Fruit fly (Drosophila melanogaster) whole organism, embryonic: ENCODE measurements around the gene CG7120.

Source experiments
- CG10274 ChIP-seq: fragments of 200-800 bp; sonication (Bioruptor generic); optimal IDR thresholded peaks from 3 replicates; lab custom pipeline; 2017; ENCODE audit warnings: missing biosample characterization, mild to moderate bottlenecking, missing genetic modification characterization
- CG10543 ChIP-seq: fragments of 200-800 bp; sonication (Bioruptor generic); optimal IDR thresholded peaks from 3 replicates; lab custom pipeline; 2017; ENCODE audit warnings: missing biosample characterization, mild to moderate bottlenecking, missing genetic modification characterization, moderate library complexity
- CG12219 ChIP-seq: fragments of 200-800 bp; sonication (Bioruptor generic); optimal IDR thresholded peaks from 3 replicates; lab custom pipeline; 2018; ENCODE audit warnings: missing biosample characterization, mild to moderate bottlenecking, missing genetic modification characterization
- CG12299 ChIP-seq: fragments of 200-800 bp; sonication (Bioruptor generic); optimal IDR thresholded peaks from 2 replicates; lab custom pipeline; 2018; ENCODE audit warnings: missing biosample characterization, mild to moderate bottlenecking, missing genetic modification characterization
- CG15601 ChIP-seq: fragments of 200-800 bp; sonication (Bioruptor generic); optimal IDR thresholded peaks from 3 replicates; lab custom pipeline; 2019; ENCODE audit warnings: missing biosample characterization, mild to moderate bottlenecking, missing genetic modification characterization, moderate library complexity
- CG17359 ChIP-seq: fragments of 200-800 bp; sonication (Bioruptor generic); optimal IDR thresholded peaks from 3 replicates; lab custom pipeline; 2018; ENCODE audit warnings: missing biosample characterization, mild to moderate bottlenecking, missing genetic modification characterization, moderate library complexity
- CG17612 ChIP-seq: fragments of 200-800 bp; sonication (Bioruptor generic); IDR thresholded peaks from 2 replicates; pipeline ENCODE4 v1.3.6; 2022; ENCODE audit warnings: missing biosample characterization, missing genetic modification characterization
- CG17802 ChIP-seq: fragments of 200-800 bp; sonication (Bioruptor generic); optimal IDR thresholded peaks from 2 replicates; lab custom pipeline; 2018; ENCODE audit warnings: missing biosample characterization, mild to moderate bottlenecking, missing genetic modification characterization, moderate library complexity
- CG1792 ChIP-seq: fragments of 200-800 bp; sonication (Bioruptor generic); optimal IDR thresholded peaks from 2 replicates; lab custom pipeline; 2016; ENCODE audit warnings: missing biosample characterization, missing genetic modification characterization
- CG18011 ChIP-seq: fragments of 200-800 bp; sonication (Bioruptor generic); optimal IDR thresholded peaks from 2 replicates; lab custom pipeline; 2017; ENCODE audit warnings: missing biosample characterization, missing genetic modification characterization, mild to moderate bottlenecking, moderate library complexity, missing genotype
- CG30431 ChIP-seq: fragments of 200-800 bp; sonication (Bioruptor generic); optimal IDR thresholded peaks from 2 replicates; lab custom pipeline; 2017; ENCODE audit warnings: missing biosample characterization, missing genetic modification characterization
- CG32532 ChIP-seq: fragments of 200-800 bp; sonication (Bioruptor generic); IDR thresholded peaks from 2 replicates; pipeline ENCODE4 v1.3.6; 2022; ENCODE audit warnings: missing biosample characterization, missing genetic modification characterization
- CG42726 ChIP-seq: fragments of 200-800 bp; sonication (Bioruptor generic); IDR thresholded peaks from 2 replicates; pipeline ENCODE4 v1.3.6; 2022; ENCODE audit warnings: missing biosample characterization, missing genetic modification characterization; ENCODE audit not compliant: partially characterized antibody
- CG6175 ChIP-seq: fragments of 200-800 bp; sonication (Bioruptor generic); IDR thresholded peaks from 3 replicates; pipeline ENCODE4 v1.3.6; 2022; ENCODE audit warnings: missing biosample characterization, missing genetic modification characterization
- CG6683 ChIP-seq: fragments of 200-800 bp; sonication (Bioruptor generic); optimal IDR thresholded peaks from 2 replicates; lab custom pipeline; 2017; ENCODE audit warnings: missing biosample characterization, mild to moderate bottlenecking, missing genetic modification characterization, missing genetic modification reagents
- CG7357 ChIP-seq: fragments of 200-800 bp; sonication (Bioruptor generic); IDR thresholded peaks from 3 replicates; pipeline ENCODE4 v1.3.6; 2022; ENCODE audit warnings: missing biosample characterization, missing genetic modification characterization
- CG8359 ChIP-seq: fragments of 200-800 bp; sonication (Bioruptor generic); optimal IDR thresholded peaks from 2 replicates; lab custom pipeline; 2017; ENCODE audit warnings: missing biosample characterization, mild to moderate bottlenecking, missing genetic modification characterization, borderline replicate concordance
- CG8765 ChIP-seq: fragments of 200-800 bp; sonication (Bioruptor generic); IDR thresholded peaks from 2 replicates; pipeline ENCODE4 v1.3.6; 2022; ENCODE audit warnings: missing biosample characterization, missing genetic modification characterization
- CG8944 ChIP-seq: fragments of 200-800 bp; sonication (Bioruptor generic); optimal IDR thresholded peaks from 3 replicates; lab custom pipeline; 2016; ENCODE audit warnings: missing biosample characterization, missing genetic modification characterization
- D19B ChIP-seq: fragments of 200-800 bp; sonication (Bioruptor generic); optimal IDR thresholded peaks from 2 replicates; lab custom pipeline; 2017; ENCODE audit warnings: missing biosample characterization, mild to moderate bottlenecking, missing genetic modification characterization
- Dp ChIP-seq: fragments of 200-800 bp; sonication (Bioruptor generic); optimal IDR thresholded peaks from 2 replicates; lab custom pipeline; 2018; ENCODE audit warnings: missing biosample characterization, mild to moderate bottlenecking, missing genetic modification characterization, moderate library complexity
- E2f2 ChIP-seq: fragments of 200-800 bp; sonication (Bioruptor generic); IDR thresholded peaks from 2 replicates; pipeline ENCODE4 v1.3.6; 2022; ENCODE audit warnings: missing biosample characterization, missing genetic modification characterization
- HHEX ChIP-seq: fragments of 200-800 bp; sonication (Bioruptor generic); optimal IDR thresholded peaks from 3 replicates; lab custom pipeline; 2017; ENCODE audit warnings: missing biosample characterization, mild to moderate bottlenecking, missing genetic modification characterization, missing genetic modification reagents
- HmgZ ChIP-seq: fragments of 200-800 bp; sonication (Bioruptor generic); optimal IDR thresholded peaks from 2 replicates; lab custom pipeline; 2018; ENCODE audit warnings: missing biosample characterization, mild to moderate bottlenecking, missing genetic modification characterization
- Rfx ChIP-seq: fragments of 200-800 bp; sonication (Bioruptor generic); IDR thresholded peaks from 2 replicates; pipeline ENCODE4 v1.3.6; 2022; ENCODE audit warnings: missing biosample characterization, missing genetic modification characterization
- Side ChIP-seq: fragments of 200-800 bp; sonication (Bioruptor generic); optimal IDR thresholded peaks from 2 replicates; lab custom pipeline; 2016; ENCODE audit warnings: missing biosample characterization, missing genetic modification characterization
- Sox100B ChIP-seq: fragments of 200-800 bp; sonication (Bioruptor generic); optimal IDR thresholded peaks from 3 replicates; lab custom pipeline; 2018; ENCODE audit warnings: missing biosample characterization, mild to moderate bottlenecking, missing genetic modification characterization
- Sox102F ChIP-seq: fragments of 200-800 bp; sonication (Bioruptor generic); optimal IDR thresholded peaks from 2 replicates; lab custom pipeline; 2018; ENCODE audit warnings: missing biosample characterization, mild to moderate bottlenecking, missing genetic modification characterization, moderate library complexity
- YL-1 ChIP-seq: fragments of 200-800 bp; sonication (Bioruptor generic); optimal IDR thresholded peaks from 3 replicates; lab custom pipeline; 2017; ENCODE audit warnings: missing biosample characterization, mild to moderate bottlenecking, missing genetic modification characterization
- bbx ChIP-seq: fragments of 200-800 bp; sonication (Bioruptor generic); IDR thresholded peaks from 2 replicates; pipeline ENCODE4 v1.3.6; 2022; ENCODE audit warnings: missing biosample characterization, missing genetic modification characterization; ENCODE audit not compliant: partially characterized antibody
- bigmax ChIP-seq: fragments of 200-800 bp; sonication (Bioruptor generic); optimal IDR thresholded peaks from 2 replicates; lab custom pipeline; 2018; ENCODE audit warnings: missing biosample characterization, mild to moderate bottlenecking, missing genetic modification characterization
- cad ChIP-seq: fragments of >200 bp; optimal IDR thresholded peaks from 2 replicates; lab custom pipeline; 2017; ENCODE audit warnings: missing biosample characterization, missing genetic modification characterization
- crc ChIP-seq: fragments of 200-800 bp; sonication (Bioruptor generic); optimal IDR thresholded peaks from 2 replicates; lab custom pipeline; 2016; ENCODE audit warnings: missing biosample characterization, missing genetic modification characterization
- fd64A ChIP-seq: fragments of 200-800 bp; sonication (Bioruptor generic); optimal IDR thresholded peaks from 3 replicates; lab custom pipeline; 2018; ENCODE audit warnings: missing biosample characterization, mild to moderate bottlenecking, missing genetic modification characterization
- fru ChIP-seq: fragments of >200 bp; optimal IDR thresholded peaks from 2 replicates; lab custom pipeline; 2017
- hb ChIP-seq: fragments of 200-800 bp; sonication (Bioruptor generic); IDR thresholded peaks from 3 replicates; pipeline ENCODE4 v1.3.6; 2022; ENCODE audit warnings: missing biosample characterization, missing genetic modification characterization; ENCODE audit not compliant: partially characterized antibody
- ind ChIP-seq: fragments of 200-800 bp; sonication (Bioruptor generic); optimal IDR thresholded peaks from 3 replicates; lab custom pipeline; 2016; ENCODE audit warnings: missing biosample characterization, missing genetic modification characterization
- jigr1 ChIP-seq: fragments of 200-800 bp; sonication (Bioruptor generic); IDR thresholded peaks from 3 replicates; pipeline ENCODE4 v1.3.6; 2022; ENCODE audit warnings: missing biosample characterization, missing genetic modification characterization
- mam ChIP-seq: fragments of 200-800 bp; sonication (Bioruptor generic); optimal IDR thresholded peaks from 3 replicates; lab custom pipeline; 2016; ENCODE audit warnings: missing biosample characterization, missing genetic modification characterization
- nom ChIP-seq: fragments of 200-800 bp; sonication (Bioruptor generic); optimal IDR thresholded peaks from 2 replicates; lab custom pipeline; 2017; ENCODE audit warnings: missing biosample characterization, missing genetic modification characterization, mild to moderate bottlenecking, moderate library complexity, missing genetic modification reagents
- oc ChIP-seq: fragments of 200-800 bp; sonication (Bioruptor generic); optimal IDR thresholded peaks from 2 replicates; lab custom pipeline; 2018; ENCODE audit warnings: missing biosample characterization, mild to moderate bottlenecking, missing genetic modification characterization, moderate library complexity
- pho ChIP-seq: fragments of 200-800 bp; sonication (Bioruptor generic); optimal IDR thresholded peaks from 2 replicates; lab custom pipeline; 2016; ENCODE audit warnings: missing biosample characterization, missing genetic modification characterization
- scrt ChIP-seq: fragments of 200-800 bp; sonication (Bioruptor generic); optimal IDR thresholded peaks from 2 replicates; lab custom pipeline; 2018; ENCODE audit warnings: missing biosample characterization, mild to moderate bottlenecking, missing genetic modification characterization, moderate library complexity
- sd ChIP-seq: fragments of 200-800 bp; sonication (Bioruptor generic); optimal IDR thresholded peaks from 3 replicates; lab custom pipeline; 2018; ENCODE audit warnings: missing biosample characterization, mild to moderate bottlenecking, missing genetic modification characterization, moderate library complexity
- seq ChIP-seq: fragments of 200-800 bp; sonication (Bioruptor generic); IDR thresholded peaks from 2 replicates; pipeline ENCODE4 v1.3.6; 2022; ENCODE audit warnings: missing biosample characterization, missing genetic modification characterization
- slou ChIP-seq: fragments of 200-800 bp; sonication (Bioruptor generic); optimal IDR thresholded peaks from 3 replicates; lab custom pipeline; 2016; ENCODE audit warnings: missing biosample characterization, missing genetic modification characterization
- slp2 ChIP-seq: fragments of 200-800 bp; sonication (Bioruptor generic); optimal IDR thresholded peaks from 2 replicates; lab custom pipeline; 2016; ENCODE audit warnings: missing biosample characterization, missing genetic modification characterization
- stc ChIP-seq: fragments of 200-800 bp; sonication (Bioruptor generic); IDR thresholded peaks from 2 replicates; pipeline ENCODE4 v1.3.6; 2022; ENCODE audit warnings: missing biosample characterization, missing genetic modification characterization
- tin ChIP-seq: fragments of 200-800 bp; sonication (Bioruptor generic); optimal IDR thresholded peaks from 3 replicates; lab custom pipeline; 2016; ENCODE audit warnings: missing biosample characterization, missing genetic modification characterization
- usp ChIP-seq: fragments of >200 bp; optimal IDR thresholded peaks from 2 replicates; lab custom pipeline; 2017; ENCODE audit warnings: missing biosample characterization, missing genetic modification characterization
- wor ChIP-seq: fragments of 200-800 bp; sonication (Bioruptor generic); IDR thresholded peaks from 2 replicates; pipeline ENCODE4 v1.3.6; 2022; ENCODE audit warnings: missing biosample characterization, missing genetic modification characterization
- zfh2 ChIP-seq: fragments of 200-800 bp; sonication (Bioruptor generic); optimal IDR thresholded peaks from 2 replicates; lab custom pipeline; 2016; ENCODE audit warnings: missing biosample characterization, missing genetic modification characterization

The CG7120 gene

dm6 chr3L:8445027-8445426 lies 49.2 kb downstream of the CG7120 start (continued):
- TF ChIP-seq Side (GFP tag; lab: Kevin White, UChicago) (no peak), CG18011 (GFP tag; lab: Kevin White, UChicago) (no peak), CG6683 (GFP tag; lab: Kevin White, UChicago) (no peak), CG30431 (GFP tag; lab: Kevin White, UChicago) (no peak), fd64A (GFP tag; lab: Kevin White, UChicago) (no peak), ind (GFP tag; lab: Kevin White, UChicago) (peak; percentile 42), pho (GFP tag; lab: Kevin White, UChicago) (no peak), Sox100B (GFP tag; lab: Kevin White, UChicago) (peak; percentile 34), CG12219 (GFP tag; lab: Kevin White, UChicago) (no peak), bbx (no peak), Rfx (GFP tag; lab: Robert Waterston, UW) (no peak), slou (GFP tag; lab: Kevin White, UChicago) (no peak), Sox102F (GFP tag; lab: Kevin White, UChicago) (peak; percentile 43), CG32532 (peak; percentile 54; the same call in 1 of the 2 replicates), mam (no peak), fru (no peak), CG7357 (GFP tag; lab: Robert Waterston, UW) (no peak), Dp (GFP tag; lab: Kevin White, UChicago) (no peak), D19B (GFP tag; lab: Kevin White, UChicago) (no peak), crc (GFP tag; lab: Kevin White, UChicago) (no peak), CG6175 (no peak), CG17359 (tag; lab: Kevin White, UChicago) (peak; percentile 76), tin (GFP tag; lab: Kevin White, UChicago) (peak; percentile 47), slp2 (GFP tag; lab: Kevin White, UChicago) (no peak), seq (GFP tag; lab: Robert Waterston, UW) (0 out of 2 replicates have a peak, but pooled peaks have one; percentile 33), CG12299 (no peak), E2f2 (GFP tag; lab: Robert Waterston, UW) (peak; percentile 27; the same call in 1 of the 2 replicates), CG1792 (GFP tag; lab: Kevin White, UChicago) (no peak), bigmax (no peak), CG8944 (GFP tag; lab: Kevin White, UChicago) (no peak), zfh2 (GFP tag; lab: Kevin White, UChicago) (no peak), wor (GFP tag; lab: Robert Waterston, UW) (no peak), CG8765 (no peak), HHEX (GFP tag; lab: Kevin White, UChicago) (peak; percentile 51), hb (no peak), YL-1 (GFP tag; lab: Kevin White, UChicago) (no peak), stc (GFP tag; lab: Robert Waterston, UW) (peak; percentile 39; the same call in 1 of the 2 replicates), usp (GFP tag; lab: Kevin White, UChicago) (no peak), CG17802 (tag; lab: Kevin White, UChicago) (no peak), CG17612 (GFP tag; lab: Robert Waterston, UW) (no peak), CG10543 (GFP tag; lab: Kevin White, UChicago) (no peak), scrt (GFP tag; lab: Kevin White, UChicago) (no peak), jigr1 (GFP tag; lab: Robert Waterston, UW) (no peak), nom (peak; percentile 33), cad (GFP tag; lab: Kevin White, UChicago) (no peak), sd (no peak), CG15601 (tag; lab: Kevin White, UChicago) (no peak), CG42726 (no peak), CG8359 (GFP tag; lab: Kevin White, UChicago) (peak; percentile 21), CG10274 (GFP tag; lab: Kevin White, UChicago) (no peak), HmgZ (tag; lab: Kevin White, UChicago) (no peak), oc (tag; lab: Kevin White, UChicago) (no peak)
